Worm (Caenorhabditis elegans): ENCODE measurements around the gene mec-18.

The mec-18 gene

DNA sequence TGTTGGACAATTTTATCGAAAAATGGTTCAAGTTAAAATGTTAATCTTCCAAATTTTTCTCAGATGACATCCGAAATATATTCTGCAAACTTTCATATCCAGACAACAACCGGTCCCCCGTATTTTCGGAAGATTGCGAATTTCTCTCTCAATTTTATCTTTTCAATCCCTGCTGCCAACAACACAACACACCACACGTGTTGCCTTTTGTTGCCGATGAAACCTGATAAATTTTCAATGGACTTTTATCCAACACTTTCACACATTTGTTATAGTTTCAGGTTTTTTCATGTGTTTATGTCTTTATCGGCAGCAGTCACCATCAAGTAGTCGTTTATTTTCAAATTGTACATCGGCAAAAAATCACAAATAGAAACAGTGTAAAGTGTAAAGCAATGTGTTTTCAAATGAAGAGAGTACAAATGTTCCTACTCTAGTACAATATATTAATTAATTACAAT, 27.7 kb downstream of the mec-18 start (continued):
- no peak for TF ChIP-seq hlh-12 (tag; optimal IDR thresholded peaks at IDR 0.05)
- TF ChIP-seq efl-1 (GFP tag; optimal IDR thresholded peaks at IDR 0.05), result no peak
- no peak for TF ChIP-seq attf-3 (GFP tag; conservative IDR thresholded peaks at IDR 0.05)
- TF ChIP-seq rec-8 (tag; optimal IDR thresholded peaks at IDR 0.05), result no peak
- no peak for TF ChIP-seq F10E7.11 (tag; optimal IDR thresholded peaks at IDR 0.05)
- 0 out of 2 replicates have a peak, but pooled peaks have one; percentile 12 for TF ChIP-seq lin-26 (GFP tag; IDR thresholded peaks at IDR 0.05)
- no peak for TF ChIP-seq tbx-9 (tag; optimal IDR thresholded peaks at IDR 0.05; ENCODE audit: borderline replicate concordance)
- no peak for TF ChIP-seq nhr-179 (tag; optimal IDR thresholded peaks at IDR 0.05)
- no peak for TF ChIP-seq Y79H2A.3 (GFP tag; conservative IDR thresholded peaks at IDR 0.05)
- 0 out of 2 replicates have a peak, but pooled peaks have one; percentile 10 for TF ChIP-seq K11D2.4 (GFP tag; IDR thresholded peaks at IDR 0.05)
- TF ChIP-seq F57C9.4 (tag; optimal IDR thresholded peaks at IDR 0.05), result no peak
- TF ChIP-seq ztf-6 (GFP tag; IDR thresholded peaks at IDR 0.05), result no peak
- no peak for TF ChIP-seq Y56A3A.18 (GFP tag; IDR thresholded peaks at IDR 0.05)
- peak; percentile 49 for TF ChIP-seq tbp1 (GFP tag; optimal IDR thresholded peaks at IDR 0.05)
- TF ChIP-seq F23B12.7 (tag; optimal IDR thresholded peaks at IDR 0.05; ENCODE audit: insufficient read depth), result no peak
- no peak for TF ChIP-seq xnd-1 (tag; optimal IDR thresholded peaks at IDR 0.05)
- TF ChIP-seq lsl-1 (GFP tag; optimal IDR thresholded peaks at IDR 0.05), result no peak
- no peak for TF ChIP-seq aptf-3 (GFP tag; IDR thresholded peaks at IDR 0.05)
- TF ChIP-seq T26A5.8 (tag; optimal IDR thresholded peaks at IDR 0.05), result no peak
- TF ChIP-seq B0035.1 (tag; optimal IDR thresholded peaks at IDR 0.05), result no peak
- TF ChIP-seq bed-2 (GFP tag; IDR thresholded peaks at IDR 0.05), result no peak
- TF ChIP-seq pha-4 (tag; optimal IDR thresholded peaks at IDR 0.05), result no peak
- peak; percentile 18 for TF ChIP-seq nhr-90 (tag; optimal IDR thresholded peaks at IDR 0.05)
- TF ChIP-seq nhr-27 (tag; optimal IDR thresholded peaks at IDR 0.05), result no peak
- TF ChIP-seq unc-62 (GFP tag; optimal IDR thresholded peaks at IDR 0.05), result no peak
- no peak for TF ChIP-seq nfya-2 (GFP tag; IDR thresholded peaks at IDR 0.05)
- TF ChIP-seq let-526 (GFP tag; IDR thresholded peaks at IDR 0.05), result 0 out of 2 replicates have a peak, but pooled peaks have one; percentile 4
- no peak for TF ChIP-seq ceh-91 (GFP tag; IDR thresholded peaks at IDR 0.05)
- TF ChIP-seq madf-10 (tag; optimal IDR thresholded peaks at IDR 0.05), result no peak
- 0 out of 2 replicates have a peak, but pooled peaks have one; percentile 38 for TF ChIP-seq C06A6.2 (GFP tag; conservative IDR thresholded peaks at IDR 0.05)
- no peak for TF ChIP-seq F39B2.1 (GFP tag; IDR thresholded peaks at IDR 0.05)
- no peak for TF ChIP-seq hlh-26 (GFP tag; conservative IDR thresholded peaks at IDR 0.05)
- no peak for TF ChIP-seq hsf-1 (GFP tag; IDR thresholded peaks at IDR 0.05)
- TF ChIP-seq zim-3 (tag; optimal IDR thresholded peaks at IDR 0.05), result no peak
- TF ChIP-seq attf-6 (GFP tag; IDR thresholded peaks at IDR 0.05), result no peak
- no peak for TF ChIP-seq nhr-120 (GFP tag; IDR thresholded peaks at IDR 0.05)
- no peak for TF ChIP-seq zfh-2 (GFP tag; conservative IDR thresholded peaks at IDR 0.05)
- TF ChIP-seq D2030.7 (GFP tag; IDR thresholded peaks at IDR 0.05), result no peak
- no peak for TF ChIP-seq fkh-3 (tag; optimal IDR thresholded peaks at IDR 0.05)
- TF ChIP-seq nhr-80 (tag; optimal IDR thresholded peaks at IDR 0.05), result peak; percentile 53
- TF ChIP-seq chd-7 (tag; optimal IDR thresholded peaks at IDR 0.05), result peak; percentile 46
- TF ChIP-seq ccch-3 (GFP tag; optimal IDR thresholded peaks at IDR 0.05), result no peak
- TF ChIP-seq atf-7 (tag; optimal IDR thresholded peaks at IDR 0.05), result peak; percentile 40
- TF ChIP-seq nfya-1 (tag; optimal IDR thresholded peaks at IDR 0.05; ENCODE audit: borderline replicate concordance, insufficient read depth), result no peak
